Fruit fly (Drosophila melanogaster) whole organism, wandering third instar larva: ENCODE measurements around the gene CG9628.

Source experiments
- Abd-B ChIP-seq: fragments of >200 bp; optimal IDR thresholded peaks from 2 replicates; lab custom pipeline; 2017; ENCODE audit warnings: missing biosample characterization, missing genetic modification characterization
- Dfd ChIP-seq: fragments of >200 bp; optimal IDR thresholded peaks from 2 replicates; lab custom pipeline; 2017; ENCODE audit warnings: missing biosample characterization, missing genetic modification characterization
- GATAd ChIP-seq: sonication (Bioruptor generic); optimal IDR thresholded peaks from 2 replicates; lab custom pipeline; 2016; ENCODE audit warnings: missing biosample characterization, missing genetic modification characterization
- Hr78 ChIP-seq: fragments of >200 bp; optimal IDR thresholded peaks from 2 replicates; lab custom pipeline; 2017; ENCODE audit warnings: missing biosample characterization, missing genetic modification characterization
- br ChIP-seq: fragments of 200-800 bp; sonication (Bioruptor generic); optimal IDR thresholded peaks from 2 replicates; lab custom pipeline; 2016; ENCODE audit warnings: missing biosample characterization, missing genetic modification characterization
- brk ChIP-seq: fragments of 200-800 bp; sonication (Bioruptor generic); optimal IDR thresholded peaks from 2 replicates; lab custom pipeline; 2016; ENCODE audit warnings: missing biosample characterization, mild to moderate bottlenecking, missing genetic modification characterization
- dsf ChIP-seq: sonication (Bioruptor generic); optimal IDR thresholded peaks from 2 replicates; lab custom pipeline; 2016; ENCODE audit warnings: missing biosample characterization, missing genetic modification characterization, borderline replicate concordance
- lola ChIP-seq: fragments of >200 bp; optimal IDR thresholded peaks from 2 replicates; lab custom pipeline; 2017; ENCODE audit warnings: missing biosample characterization, missing genetic modification characterization
- psq ChIP-seq: fragments of 200-800 bp; sonication (Bioruptor generic); optimal IDR thresholded peaks from 3 replicates; lab custom pipeline; 2017; ENCODE audit warnings: missing biosample characterization, mild to moderate bottlenecking, missing genetic modification characterization, moderate library complexity

DNA sequence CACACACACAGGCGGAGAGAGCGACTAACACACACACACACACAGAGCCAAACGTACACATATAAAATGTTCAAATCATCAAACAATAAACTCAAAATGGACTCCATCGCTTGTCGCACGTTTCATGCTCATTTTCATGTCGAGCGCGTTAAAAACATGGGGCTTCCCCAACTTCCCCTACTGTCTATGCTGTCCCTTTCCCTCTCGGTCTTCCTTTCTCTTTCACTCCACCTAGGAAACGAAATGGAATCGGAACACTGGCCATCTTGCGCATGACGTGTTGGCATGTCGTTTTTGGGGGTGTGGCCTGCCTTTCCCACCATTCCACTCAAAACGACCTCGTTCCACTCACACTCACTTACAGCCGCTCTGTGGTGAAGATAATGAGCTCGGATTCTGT is 43.7 kb upstream of the CG9628 start:
- TF ChIP-seq dsf (GFP tag; lab: Kevin White, UChicago) (no peak), psq (GFP tag; lab: Kevin White, UChicago) (no peak), Hr78 (no peak), lola (GFP tag; lab: Kevin White, UChicago) (no peak), Dfd (no peak), brk (no peak), GATAd (no peak), br (GFP tag; lab: Kevin White, UChicago) (no peak), Abd-B (GFP tag; lab: Kevin White, UChicago) (no peak)
